Worm (Caenorhabditis elegans): ENCODE results near the gene acly-1.
A peak's percentile ranks its signal among the peaks of the same experiment; 100 is the strongest.

The acly-1 gene

ce11 chrX:1454385-1454784, 25.0 kb upstream of the acly-1 start:
- peak; percentile 83 for TF ChIP-seq C34F6.9 (tag; optimal IDR thresholded peaks at IDR 0.05)
- TF ChIP-seq peb-1 (tag; optimal IDR thresholded peaks at IDR 0.05) = no peak
- TF ChIP-seq ama-1 (optimal IDR thresholded peaks at IDR 0.05) = no peak
- TF ChIP-seq egl-27 (tag; optimal IDR thresholded peaks at IDR 0.05) = peak; percentile 68
- TF ChIP-seq snpc-4 (tag; optimal IDR thresholded peaks at IDR 0.05) = peak; percentile 22
- TF ChIP-seq ztf-4 (tag; optimal IDR thresholded peaks at IDR 0.05) = peak; percentile 84
- TF ChIP-seq lin-39 (tag; optimal IDR thresholded peaks at IDR 0.05) = no peak
- no peak for TF ChIP-seq mbf-1 (tag; optimal IDR thresholded peaks at IDR 0.05)
- TF ChIP-seq skn-1 (tag; optimal IDR thresholded peaks at IDR 0.05) = peak; percentile 75
- peak; percentile 100 for TF ChIP-seq nhr-129 (tag; optimal IDR thresholded peaks at IDR 0.05)
- TF ChIP-seq gmeb-1 (tag; optimal IDR thresholded peaks at IDR 0.05) = peak; percentile 67
- peak; percentile 68 for TF ChIP-seq Y55F3AM.14 (GFP tag; optimal IDR thresholded peaks at IDR 0.05)
- TF ChIP-seq unc-62 (GFP tag; optimal IDR thresholded peaks at IDR 0.05) = peak; percentile 59
- TF ChIP-seq nhr-237 (tag; optimal IDR thresholded peaks at IDR 0.05) = no peak
- no peak for TF ChIP-seq ZK546.5 (tag; optimal IDR thresholded peaks at IDR 0.05)
- peak; percentile 75 to 82 for TF ChIP-seq mdl-1 (tag; optimal IDR thresholded peaks at IDR 0.05)
- TF ChIP-seq lin-11 (tag; optimal IDR thresholded peaks at IDR 0.05) = peak; percentile 79
- TF ChIP-seq sma-9 (GFP tag; optimal IDR thresholded peaks at IDR 0.05) = peak; percentile 93
- no peak for TF ChIP-seq sma-9 (tag; optimal IDR thresholded peaks at IDR 0.05)
- TF ChIP-seq nhr-6 (tag; optimal IDR thresholded peaks at IDR 0.05) = peak; percentile 80
- peak; percentile 22 for TF ChIP-seq unc-39 (tag; optimal IDR thresholded peaks at IDR 0.05)
- peak; percentile 94 for TF ChIP-seq sma-3 (GFP tag; optimal IDR thresholded peaks at IDR 0.05)
- peak; percentile 83 for TF ChIP-seq lin-13 (GFP tag; optimal IDR thresholded peaks at IDR 0.05)
- no peak for TF ChIP-seq dmd-4 (tag; optimal IDR thresholded peaks at IDR 0.05)
- no peak for TF ChIP-seq alr-1 (tag; optimal IDR thresholded peaks at IDR 0.05)
- peak; percentile 61 for TF ChIP-seq mab-5 (tag; optimal IDR thresholded peaks at IDR 0.05)
- TF ChIP-seq nhr-77 (tag; optimal IDR thresholded peaks at IDR 0.05) = peak; percentile 12
- no peak for TF ChIP-seq nhr-11 (tag; optimal IDR thresholded peaks at IDR 0.05)
- peak; percentile 85 for TF ChIP-seq ceh-82 (tag; optimal IDR thresholded peaks at IDR 0.05)
- no peak for TF ChIP-seq aly-2 (tag; optimal IDR thresholded peaks at IDR 0.05)
- peak; percentile 91 for TF ChIP-seq crh-2 (tag; optimal IDR thresholded peaks at IDR 0.05)
- no peak for TF ChIP-seq nhr-23 (tag; optimal IDR thresholded peaks at IDR 0.05)
- TF ChIP-seq R02D3.7 (tag; optimal IDR thresholded peaks at IDR 0.05) = no peak
- peak; percentile 96 for TF ChIP-seq F13H6.1 (tag; optimal IDR thresholded peaks at IDR 0.05)
- peak; percentile 82 for TF ChIP-seq zag-1 (tag; optimal IDR thresholded peaks at IDR 0.05)
- no peak for TF ChIP-seq nhr-12 (tag; optimal IDR thresholded peaks at IDR 0.05)
- peak; percentile 54 for TF ChIP-seq sem-4 (tag; optimal IDR thresholded peaks at IDR 0.05)
- peak; percentile 89 for TF ChIP-seq nhr-25 (tag; optimal IDR thresholded peaks at IDR 0.05)
- no peak for TF ChIP-seq nhr-10 (tag; optimal IDR thresholded peaks at IDR 0.05)
- peak; percentile 76 for TF ChIP-seq unc-55 (GFP tag; optimal IDR thresholded peaks at IDR 0.05)
- peak; percentile 100 for TF ChIP-seq fos-1 (tag; optimal IDR thresholded peaks at IDR 0.05)
- TF ChIP-seq nhr-21 (tag; optimal IDR thresholded peaks at IDR 0.05) = peak; percentile 89
- peak; percentile 77 for TF ChIP-seq ceh-16 (tag; optimal IDR thresholded peaks at IDR 0.05)
- no peak for TF ChIP-seq elt-1 (tag; optimal IDR thresholded peaks at IDR 0.05)
- no peak for TF ChIP-seq ztf-1 (GFP tag; conservative IDR thresholded peaks at IDR 0.05)
- TF ChIP-seq blmp-1 (tag; optimal IDR thresholded peaks at IDR 0.05; ENCODE audit: insufficient read depth) = peak; percentile 81
- TF ChIP-seq elt-3 (tag; optimal IDR thresholded peaks at IDR 0.05) = no peak
- peak; percentile 70 to 79 for TF ChIP-seq lsy-2 (tag; optimal IDR thresholded peaks at IDR 0.05)
- TF ChIP-seq ztf-11 (tag; optimal IDR thresholded peaks at IDR 0.05) = no peak

All from whole organism, L2 larva.